Worm (Caenorhabditis elegans) whole organism, L4 larva: Measurements from ENCODE around the gene gtf-2H2C.

Experiments used
- ZK546.5 ChIP-seq, 2 experiments: sonication (generic microtip); optimal IDR thresholded peaks; 2 replicates each; lab custom pipeline; 2017; ENCODE audit warnings: missing biosample characterization in 2 of 2, missing genetic modification characterization in 2 of 2
- hlh-30 ChIP-seq: sonication (generic microtip); optimal IDR thresholded peaks from 2 replicates; lab custom pipeline; 2017; ENCODE audit warnings: antibody characterized with exemption, mild to moderate bottlenecking, missing genetic modification characterization, missing compliant biosample characterization; ENCODE audit not compliant: insufficient read depth

DNA sequence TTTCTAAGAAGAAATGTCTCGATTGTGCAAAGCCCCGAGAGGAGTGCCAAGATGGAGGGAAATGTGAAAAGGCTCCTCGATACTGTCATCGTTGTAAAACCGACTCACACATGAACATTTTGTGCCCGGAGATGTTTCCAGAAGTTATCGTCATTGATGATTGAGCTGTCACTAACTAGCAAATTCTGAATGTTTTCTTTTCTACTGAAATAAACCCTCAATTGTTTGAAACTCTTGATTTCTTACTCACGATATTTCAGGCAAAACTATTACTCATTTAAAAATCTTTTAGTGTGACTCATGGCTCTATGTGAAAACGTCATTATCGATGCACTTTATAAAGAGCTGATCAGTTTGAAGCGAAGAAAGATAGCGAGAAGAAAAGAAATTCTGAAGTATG lies 5.5 kb downstream of the gtf-2H2C start, which contains the start of gene T16H12.13:
- no peak for TF ChIP-seq ZK546.5 (tag; optimal IDR thresholded peaks at IDR 0.05; lab: Kevin White, UChicago)
- TF ChIP-seq hlh-30, result no peak
